Worm (Caenorhabditis elegans) whole organism, L4/young adult: ENCODE results near the gene mab-5.

Experiments used
- W03F9.2 ChIP-seq: fragments of 150-350 bp; optimal IDR thresholded peaks from 2 replicates; lab custom pipeline; 2014; ENCODE audit warnings: missing biosample characterization, missing genetic modification characterization
- dao-5 ChIP-seq: sonication (generic microtip); optimal IDR thresholded peaks from 2 replicates; lab custom pipeline; 2016; ENCODE audit warnings: missing genotype, missing genetic modification characterization, moderate library complexity, missing compliant biosample characterization

- TF ChIP-seq dao-5 (tag; lab: Kevin White, UChicago) (no peak), W03F9.2 (tag; lab: Kevin White, UChicago) (no peak)
These were observed 33.2 kb upstream of the mab-5 start for ce11 chrIII:7816463-7816862.
